Fruit fly (Drosophila melanogaster): Measurements from ENCODE around the gene GlcAT-S.
A peak's percentile ranks its signal among the peaks of the same experiment; 100 is the strongest.

Gene GlcAT-S

DNA sequence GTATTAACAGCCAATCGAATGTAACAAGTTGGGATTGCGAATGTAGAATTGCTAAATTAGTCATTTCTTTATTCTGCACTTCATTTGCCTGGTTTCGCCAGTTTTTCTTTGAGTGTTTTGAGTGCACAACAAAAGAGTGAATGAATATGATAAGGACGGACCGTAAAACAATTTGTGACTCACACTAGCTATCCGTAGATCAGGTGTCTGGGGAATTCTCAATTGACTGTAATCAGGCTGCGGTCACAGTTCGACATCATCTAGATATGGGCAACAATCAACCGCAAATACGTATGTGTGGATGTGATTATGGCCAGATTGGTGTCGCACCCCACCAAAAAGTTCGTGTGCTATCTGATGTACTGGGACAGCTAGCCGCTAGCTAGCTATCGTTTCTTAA, 3.7 kb downstream of the GlcAT-S start:
- no peak for TF ChIP-seq pum (GFP tag; optimal IDR thresholded peaks at IDR 0.05)
- TF ChIP-seq Hr3 (GFP tag; optimal IDR thresholded peaks at IDR 0.05), result no peak
- no peak for TF ChIP-seq CG2875 (GFP tag; optimal IDR thresholded peaks at IDR 0.05)
- TF ChIP-seq crp (GFP tag; optimal IDR thresholded peaks at IDR 0.05), result no peak
- TF ChIP-seq Chrac-16 (GFP tag; optimal IDR thresholded peaks at IDR 0.05), result no peak
- TF ChIP-seq fru (optimal IDR thresholded peaks at IDR 0.05), result no peak
- TF ChIP-seq zen (tag; optimal IDR thresholded peaks at IDR 0.05), result no peak
- TF ChIP-seq Med (GFP tag), result peak; percentile 62
- TF ChIP-seq Adf1 (GFP tag; IDR thresholded peaks at IDR 0.05), result no peak
- no peak for TF ChIP-seq CG16779 (GFP tag; IDR thresholded peaks at IDR 0.05)
- TF ChIP-seq ase (GFP tag; IDR thresholded peaks at IDR 0.05), result no peak
- no peak for TF ChIP-seq CG33213 (GFP tag; optimal IDR thresholded peaks at IDR 0.05)
- peak; percentile 9 for TF ChIP-seq cg (GFP tag; optimal IDR thresholded peaks at IDR 0.05)
- TF ChIP-seq ash1 (GFP tag; optimal IDR thresholded peaks at IDR 0.05), result no peak
- TF ChIP-seq CG4617 (GFP tag; optimal IDR thresholded peaks at IDR 0.05; ENCODE audit: borderline replicate concordance), result no peak
- TF ChIP-seq CG12155 (GFP tag; optimal IDR thresholded peaks at IDR 0.05), result no peak
- no peak for TF ChIP-seq vvl (GFP tag; IDR thresholded peaks at IDR 0.05)
- no peak for TF ChIP-seq eve (GFP tag; optimal IDR thresholded peaks at IDR 0.05)
- TF ChIP-seq HLHmδ (GFP tag; optimal IDR thresholded peaks at IDR 0.05), result no peak
- no peak for TF ChIP-seq NFAT (GFP tag; IDR thresholded peaks at IDR 0.05)
- TF ChIP-seq slou (GFP tag; optimal IDR thresholded peaks at IDR 0.05), result no peak
- TF ChIP-seq Bdp1 (GFP tag; optimal IDR thresholded peaks at IDR 0.05), result no peak
- TF ChIP-seq CG33557 (GFP tag; optimal IDR thresholded peaks at IDR 0.05), result no peak
- TF ChIP-seq HmgZ (tag; optimal IDR thresholded peaks at IDR 0.05), result peak; percentile 52
- TF ChIP-seq Hey (tag; optimal IDR thresholded peaks at IDR 0.05), result peak; percentile 22
- TF ChIP-seq CG14050 (GFP tag; IDR thresholded peaks at IDR 0.05), result no peak
- TF ChIP-seq CG32532 (GFP tag; IDR thresholded peaks at IDR 0.05), result no peak
- no peak for TF ChIP-seq CG18599 (GFP tag; optimal IDR thresholded peaks at IDR 0.05)
- TF ChIP-seq CG10209 (GFP tag; optimal IDR thresholded peaks at IDR 0.05), result no peak
- no peak for TF ChIP-seq HmgD (GFP tag; optimal IDR thresholded peaks at IDR 0.05)
- no peak for TF ChIP-seq gsb-n (tag; optimal IDR thresholded peaks at IDR 0.05)
- no peak for TF ChIP-seq trh (GFP tag; optimal IDR thresholded peaks at IDR 0.05)
- no peak for TF ChIP-seq CG15269 (tag; optimal IDR thresholded peaks at IDR 0.05)
- no peak for TF ChIP-seq NK7.1 (GFP tag; optimal IDR thresholded peaks at IDR 0.05)
- TF ChIP-seq CG18011 (GFP tag; optimal IDR thresholded peaks at IDR 0.05), result no peak
- TF ChIP-seq Vsx1 (GFP tag; optimal IDR thresholded peaks at IDR 0.05), result no peak
- no peak for TF ChIP-seq otp (GFP tag; IDR thresholded peaks at IDR 0.05)
- peak; percentile 41 for TF ChIP-seq cwo (GFP tag; optimal IDR thresholded peaks at IDR 0.05)
- TF ChIP-seq CG4730 (GFP tag; IDR thresholded peaks at IDR 0.05), result no peak
- no peak for TF ChIP-seq dm (GFP tag; optimal IDR thresholded peaks at IDR 0.05)
- peak; percentile 100 for TF ChIP-seq grn (GFP tag; optimal IDR thresholded peaks at IDR 0.05)
- no peak for TF ChIP-seq CG17612 (GFP tag; IDR thresholded peaks at IDR 0.05)
- no peak for TF ChIP-seq CG11696 (GFP tag; IDR thresholded peaks at IDR 0.05)
- no peak for TF ChIP-seq CG6654 (GFP tag; optimal IDR thresholded peaks at IDR 0.05)
- no peak for TF ChIP-seq CG34224 (GFP tag; IDR thresholded peaks at IDR 0.05; ENCODE audit: partially characterized antibody)
- no peak for TF ChIP-seq bowl (GFP tag; IDR thresholded peaks at IDR 0.05)
- peak; percentile 95 for TF ChIP-seq exex (tag; optimal IDR thresholded peaks at IDR 0.05)
- TF ChIP-seq CG10366 (GFP tag; IDR thresholded peaks at IDR 0.05), result no peak
- peak; percentile 6 for TF ChIP-seq lab (GFP tag; optimal IDR thresholded peaks at IDR 0.05)
- TF ChIP-seq kay (GFP tag; optimal IDR thresholded peaks at IDR 0.05), result peak; percentile 54
- TF ChIP-seq CG14667 (GFP tag; IDR thresholded peaks at IDR 0.05), result no peak
- TF ChIP-seq amos (GFP tag; IDR thresholded peaks at IDR 0.05; ENCODE audit: partially characterized antibody), result no peak

Data from whole organism, embryonic.